Worm (Caenorhabditis elegans) whole organism, L1 larva: ENCODE results near the gene set-30.

Source experiments
- elt-3 ChIP-seq, 6 experiments: fragments of 150-350 bp in 1 of 6; sonication (generic microtip); optimal IDR thresholded peaks; 2 replicates each; lab custom pipeline; 2017 to 2018; ENCODE audit warnings: missing biosample characterization in 6 of 6, missing genetic modification characterization in 6 of 6, inconsistent platforms in 1 of 6
- fkh-10 ChIP-seq: sonication (generic microtip); optimal IDR thresholded peaks from 2 replicates; lab custom pipeline; 2017; ENCODE audit warnings: missing biosample characterization, missing genetic modification reagents, missing genetic modification characterization
- rnt-1 ChIP-seq: sonication (generic microtip); optimal IDR thresholded peaks from 2 replicates; lab custom pipeline; 2016; ENCODE audit warnings: mild to moderate bottlenecking, missing genetic modification characterization, moderate library complexity, missing compliant biosample characterization
- tlp-1 ChIP-seq: fragments of 150-350 bp; optimal IDR thresholded peaks from 2 replicates; lab custom pipeline; 2014; ENCODE audit warnings: missing biosample characterization, missing genetic modification characterization

DNA sequence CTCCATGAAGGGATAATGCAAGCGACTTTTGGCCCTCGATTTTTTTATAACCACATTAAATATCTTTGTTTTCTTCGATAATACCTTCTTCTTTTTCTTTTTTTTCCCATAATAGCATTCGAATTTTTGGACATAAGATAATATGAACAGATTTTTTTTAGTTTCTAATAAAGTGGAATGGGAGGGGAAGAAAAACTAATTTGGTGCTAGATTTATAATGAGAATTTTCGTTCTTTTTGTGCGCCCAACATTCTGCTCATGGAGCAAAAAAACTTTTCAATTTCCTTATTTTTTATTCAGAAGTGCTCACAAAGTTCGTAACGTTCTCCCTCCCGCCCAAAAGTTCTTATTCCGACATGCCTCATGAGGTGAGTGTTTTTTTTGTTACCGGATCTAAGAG, 16.7 kb downstream of the set-30 start, which contains the start of gene ZC449.8:
- no peak for TF ChIP-seq elt-3 (tag; optimal IDR thresholded peaks at IDR 0.05; lab: Kevin White, UChicago)
- TF ChIP-seq fkh-10: no peak
- TF ChIP-seq rnt-1 (tag; lab: Kevin White, UChicago): no peak
- TF ChIP-seq tlp-1 (tag; lab: Kevin White, UChicago): no peak
